Fruit fly (Drosophila melanogaster) whole organism, adult: ENCODE measurements around the gene GatC.
A peak's percentile ranks its signal among the peaks of the same experiment; 100 is the strongest.

ENCODE experiments used
- CG11617 ChIP-seq: fragments of 200-800 bp; sonication (Bioruptor generic); optimal IDR thresholded peaks from 2 replicates; lab custom pipeline; 2017; ENCODE audit warnings: mild to moderate bottlenecking, missing biosample characterization, missing genetic modification reagents, missing genetic modification characterization
- CG12768 ChIP-seq: fragments of 200-800 bp; sonication (Bioruptor generic); optimal IDR thresholded peaks from 2 replicates; lab custom pipeline; 2017; ENCODE audit warnings: missing biosample characterization, missing genetic modification characterization, mild to moderate bottlenecking, moderate library complexity, missing genetic modification reagents
- CG14711 ChIP-seq: fragments of 200-800 bp; sonication (Bioruptor generic); optimal IDR thresholded peaks from 2 replicates; lab custom pipeline; 2018; ENCODE audit warnings: missing biosample characterization, mild to moderate bottlenecking, missing genetic modification characterization, moderate library complexity
- CG1620 ChIP-seq: fragments of 200-800 bp; sonication (Bioruptor generic); optimal IDR thresholded peaks from 2 replicates; lab custom pipeline; 2016; ENCODE audit warnings: missing biosample characterization, missing genetic modification characterization
- CG33017 ChIP-seq: fragments of 200-800 bp; sonication (Bioruptor generic); optimal IDR thresholded peaks from 2 replicates; lab custom pipeline; 2018; ENCODE audit warnings: missing biosample characterization, mild to moderate bottlenecking, missing genetic modification characterization, moderate library complexity
- CG5204 ChIP-seq: fragments of 200-800 bp; sonication (Bioruptor generic); optimal IDR thresholded peaks from 2 replicates; lab custom pipeline; 2016; ENCODE audit warnings: missing biosample characterization, missing genetic modification characterization
- CG7045 ChIP-seq: fragments of 200-800 bp; sonication (Bioruptor generic); optimal IDR thresholded peaks from 2 replicates; lab custom pipeline; 2017; ENCODE audit warnings: missing biosample characterization, mild to moderate bottlenecking, missing genetic modification characterization
- CG7101 ChIP-seq: fragments of 200-800 bp; sonication (Bioruptor generic); optimal IDR thresholded peaks from 2 replicates; lab custom pipeline; 2018; ENCODE audit warnings: missing biosample characterization, mild to moderate bottlenecking, missing genetic modification characterization, moderate library complexity
- Clk ChIP-seq: fragments of 200-800 bp; sonication (Bioruptor generic); optimal IDR thresholded peaks from 2 replicates; lab custom pipeline; 2017; ENCODE audit warnings: missing biosample characterization, missing genetic modification characterization
- Crg-1 ChIP-seq: fragments of 200-800 bp; sonication (Bioruptor generic); optimal IDR thresholded peaks from 2 replicates; lab custom pipeline; 2016; ENCODE audit warnings: missing biosample characterization, missing genetic modification characterization
- Hr96 ChIP-seq: fragments of 200-800 bp; sonication (Bioruptor generic); optimal IDR thresholded peaks from 2 replicates; lab custom pipeline; 2016; ENCODE audit warnings: missing biosample characterization, missing genetic modification characterization
- Mnt ChIP-seq: fragments of 200-800 bp; sonication (Bioruptor generic); optimal IDR thresholded peaks from 2 replicates; lab custom pipeline; 2016; ENCODE audit warnings: missing biosample characterization, mild to moderate bottlenecking, missing genetic modification characterization
- bab1 ChIP-seq: fragments of 200-800 bp; sonication (Bioruptor generic); optimal IDR thresholded peaks from 3 replicates; lab custom pipeline; 2019; ENCODE audit warnings: missing biosample characterization, mild to moderate bottlenecking, missing genetic modification characterization, moderate library complexity
- cic ChIP-seq: fragments of 200-800 bp; sonication (Bioruptor generic); optimal IDR thresholded peaks from 2 replicates; lab custom pipeline; 2017; ENCODE audit warnings: missing biosample characterization, mild to moderate bottlenecking, missing genetic modification characterization, moderate library complexity
- cnc ChIP-seq, 2 experiments: fragments of >200 bp; optimal IDR thresholded peaks; 2 replicates each; lab custom pipeline; 2017
- kay ChIP-seq: fragments of 200-800 bp; sonication (Bioruptor generic); peaks from one replicate; lab custom pipeline; 2016; ENCODE audit warnings: missing biosample characterization, missing genetic modification characterization, borderline replicate concordance
- ovo ChIP-seq: fragments of 200-800 bp; sonication (Bioruptor generic); optimal IDR thresholded peaks from 2 replicates; lab custom pipeline; 2016; ENCODE audit warnings: missing biosample characterization, missing genetic modification characterization
- pad ChIP-seq: fragments of 200-800 bp; sonication (Bioruptor generic); optimal IDR thresholded peaks from 3 replicates; lab custom pipeline; 2017; ENCODE audit warnings: missing biosample characterization, missing genetic modification characterization, mild to moderate bottlenecking, moderate library complexity, missing genetic modification reagents
- tj ChIP-seq: fragments of 200-800 bp; sonication (Bioruptor generic); optimal IDR thresholded peaks from 3 replicates; lab custom pipeline; 2017; ENCODE audit warnings: missing biosample characterization, mild to moderate bottlenecking, missing genetic modification characterization, moderate library complexity
- toe ChIP-seq: fragments of 200-800 bp; sonication (Bioruptor generic); optimal IDR thresholded peaks from 2 replicates; lab custom pipeline; 2016; ENCODE audit warnings: missing biosample characterization, missing genetic modification characterization

The GatC gene

dm6 chr2L:13813156-13813555 lies 19.7 kb downstream of the GatC start, which contains the start of gene CG16888:
CG16888 (minus strand) TSS chr2L:13813256.
- no peak for TF ChIP-seq ovo (GFP tag; lab: Kevin White, UChicago)
- no peak for TF ChIP-seq CG11617
- TF ChIP-seq Crg-1 (GFP tag; lab: Kevin White, UChicago) = no peak
- TF ChIP-seq cic (GFP tag; lab: Kevin White, UChicago) = no peak
- TF ChIP-seq toe (GFP tag; lab: Kevin White, UChicago) = no peak
- TF ChIP-seq bab1 = no peak
- no peak for TF ChIP-seq pad (GFP tag; lab: Kevin White, UChicago)
- no peak for TF ChIP-seq CG5204 (GFP tag; lab: Kevin White, UChicago)
- TF ChIP-seq CG7101 (tag; lab: Kevin White, UChicago) = no peak
- no peak for TF ChIP-seq CG12768
- TF ChIP-seq Mnt (GFP tag; lab: Kevin White, UChicago) = no peak
- TF ChIP-seq cnc (optimal IDR thresholded peaks at IDR 0.05; lab: Kevin White, UChicago) = no peak
- no peak for TF ChIP-seq kay (GFP tag; lab: Kevin White, UChicago)
- no peak for TF ChIP-seq CG14711
- TF ChIP-seq CG1620 = no peak

- TF ChIP-seq bab1 (peak; percentile 13), CG5204 (GFP tag; lab: Kevin White, UChicago) (no peak), CG7101 (tag; lab: Kevin White, UChicago) (no peak), Crg-1 (GFP tag; lab: Kevin White, UChicago) (no peak), cic (GFP tag; lab: Kevin White, UChicago) (peak; percentile 22), CG12768 (no peak), Mnt (GFP tag; lab: Kevin White, UChicago) (peak; percentile 23)
These were observed 21.6 kb downstream of the GatC start, which contains the start of the genes Adat1 and CG16865 for dm6 chr2L:13811323-13811722. Adat1 (minus strand) TSS chr2L:13811474. CG16865 (plus strand) TSS chr2L:13811522.

dm6 chr2L:13807959-13808358 lies 24.9 kb downstream of the GatC start:
- TF ChIP-seq CG14711 (no peak), tj (no peak), Crg-1 (GFP tag; lab: Kevin White, UChicago) (peak; percentile 45), cic (GFP tag; lab: Kevin White, UChicago) (no peak), toe (GFP tag; lab: Kevin White, UChicago) (no peak), Hr96 (GFP tag; lab: Kevin White, UChicago) (no peak), CG33017 (tag; lab: Kevin White, UChicago) (peak; percentile 61), ovo (GFP tag; lab: Kevin White, UChicago) (peak; percentile 43), Mnt (GFP tag; lab: Kevin White, UChicago) (peak; percentile 10), CG7045 (GFP tag; lab: Kevin White, UChicago) (peak; percentile 34), CG7101 (tag; lab: Kevin White, UChicago) (peak; percentile 55), bab1 (no peak), CG11617 (peak; percentile 30), kay (GFP tag; lab: Kevin White, UChicago) (no peak), CG12768 (peak; percentile 21), pad (GFP tag; lab: Kevin White, UChicago) (no peak), CG5204 (GFP tag; lab: Kevin White, UChicago) (no peak), cnc (optimal IDR thresholded peaks at IDR 0.05; lab: Kevin White, UChicago) (no peak), Clk (no peak), CG1620 (no peak)

- peak; percentile 2 for TF ChIP-seq CG12768
- TF ChIP-seq bab1 = no peak
These were observed 25.8 kb downstream of the GatC start for dm6 chr2L:13807097-13807496.

- no peak for TF ChIP-seq ovo (GFP tag; lab: Kevin White, UChicago)
- TF ChIP-seq cic (GFP tag; lab: Kevin White, UChicago) = peak; percentile 13
- peak; percentile 52 for TF ChIP-seq Mnt (GFP tag; lab: Kevin White, UChicago)
These were observed 27.7 kb downstream of the GatC start for dm6 chr2L:13805170-13805569.

dm6 chr2L:13804561-13805067 lies 28.3 kb downstream of the GatC start:
- TF ChIP-seq cic (GFP tag; lab: Kevin White, UChicago) = peak; percentile 3
- no peak for TF ChIP-seq Clk
- TF ChIP-seq CG5204 (GFP tag; lab: Kevin White, UChicago) = no peak

- TF ChIP-seq kay (GFP tag; lab: Kevin White, UChicago) = peak; percentile 90
- TF ChIP-seq Mnt (GFP tag; lab: Kevin White, UChicago) = no peak
- no peak for TF ChIP-seq CG5204 (GFP tag; lab: Kevin White, UChicago)
These were observed 28.9 kb downstream of the GatC start for dm6 chr2L:13803805-13804560.
